Fruit fly (Drosophila melanogaster): ENCODE measurements around the gene CG32032.

Gene CG32032

DNA sequence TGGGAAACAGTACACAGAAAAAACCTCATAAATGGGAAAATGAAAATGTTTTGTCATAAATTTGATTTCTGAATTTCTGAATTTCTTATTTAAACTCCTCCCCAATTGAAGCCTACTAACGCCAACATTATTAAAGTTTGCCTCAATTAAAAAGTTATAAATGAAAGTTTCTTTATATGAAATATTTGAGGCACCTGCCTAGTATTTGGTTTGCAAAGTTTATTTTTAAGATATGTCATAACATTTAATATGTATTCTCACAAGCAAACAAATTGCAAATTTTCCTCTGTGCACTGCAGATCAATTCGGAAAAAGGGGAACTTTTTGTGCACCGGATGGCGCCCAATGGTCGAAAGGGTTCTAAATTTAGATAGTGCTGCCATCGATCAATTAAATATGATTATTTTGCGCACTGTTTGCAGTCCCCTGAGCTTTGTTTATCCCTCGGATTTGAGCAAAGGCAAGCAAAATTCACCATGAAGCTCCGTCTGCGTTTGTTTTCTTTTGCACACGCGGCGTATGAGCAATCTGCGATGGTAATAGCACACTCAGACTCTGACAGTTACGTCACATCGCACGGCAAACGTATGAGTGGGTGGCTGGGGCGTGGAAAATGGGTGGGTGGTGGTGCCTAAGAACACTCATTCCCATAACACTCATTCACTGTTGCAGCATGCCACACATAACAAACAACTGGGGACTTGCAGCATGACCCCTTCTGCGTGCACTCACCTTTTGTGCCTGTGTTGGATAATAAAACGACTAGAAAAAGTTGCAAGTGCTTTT lies 27.7 kb upstream of the CG32032 start:
- TF ChIP-seq CG14711 (tag; optimal IDR thresholded peaks at IDR 0.05) (peak; percentile 71), CG7101 (tag; optimal IDR thresholded peaks at IDR 0.05) (peak; percentile 73), CG33017 (tag; optimal IDR thresholded peaks at IDR 0.05) (peak; percentile 67), tj (GFP tag; optimal IDR thresholded peaks at IDR 0.05) (peak; percentile 84), bab1 (GFP tag; optimal IDR thresholded peaks at IDR 0.05) (no peak), CG7045 (GFP tag; optimal IDR thresholded peaks at IDR 0.05) (peak; percentile 74), cnc (optimal IDR thresholded peaks at IDR 0.05) (no peak), pad (GFP tag; optimal IDR thresholded peaks at IDR 0.05) (peak; percentile 56), CG5204 (GFP tag; optimal IDR thresholded peaks at IDR 0.05) (peak; percentile 80), ovo (GFP tag; optimal IDR thresholded peaks at IDR 0.05) (no peak), Mnt (GFP tag; optimal IDR thresholded peaks at IDR 0.05) (no peak), toe (GFP tag; optimal IDR thresholded peaks at IDR 0.05) (peak; percentile 61), CG11617 (GFP tag; optimal IDR thresholded peaks at IDR 0.05) (peak; percentile 88), Clk (GFP tag; optimal IDR thresholded peaks at IDR 0.05) (peak; percentile 28), cic (GFP tag; optimal IDR thresholded peaks at IDR 0.05) (no peak), Crg-1 (GFP tag; optimal IDR thresholded peaks at IDR 0.05) (peak; percentile 67), Hr96 (GFP tag; optimal IDR thresholded peaks at IDR 0.05) (peak; percentile 42), kay (GFP tag; ENCODE audit: borderline replicate concordance) (no peak), CG12768 (GFP tag; optimal IDR thresholded peaks at IDR 0.05) (peak; percentile 49), CG1620 (GFP tag; optimal IDR thresholded peaks at IDR 0.05) (peak; percentile 25)

DNA sequence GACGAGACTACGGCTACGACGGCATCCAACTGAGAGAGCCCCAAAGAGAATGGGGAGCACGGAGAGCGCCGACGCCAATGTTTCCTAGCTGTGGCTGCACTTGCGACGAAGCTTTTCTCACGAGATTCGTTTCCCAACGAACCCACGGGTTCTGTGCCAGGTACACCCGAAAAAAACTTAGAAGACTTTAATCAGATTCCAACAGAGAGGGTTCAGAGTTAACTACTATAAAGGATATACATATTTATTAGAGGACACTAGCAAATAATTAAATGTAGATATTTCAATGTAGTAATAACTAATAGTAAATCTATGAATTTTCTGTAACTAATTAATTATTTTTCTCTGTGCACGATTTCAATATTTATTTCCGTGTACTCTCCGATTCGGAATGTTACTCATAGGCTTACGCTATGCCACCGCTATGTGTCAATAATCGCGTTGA lies 26.8 kb upstream of the CG32032 start, which contains the start of gene Argk1:
TSS of gene Argk1 (minus strand) at position 31 of the 445 bp plus-strand sequence.
- TF ChIP-seq CG1620 (GFP tag; optimal IDR thresholded peaks at IDR 0.05) (no peak), CG7045 (GFP tag; optimal IDR thresholded peaks at IDR 0.05) (peak; percentile 59), Clk (GFP tag; optimal IDR thresholded peaks at IDR 0.05) (no peak), ovo (GFP tag; optimal IDR thresholded peaks at IDR 0.05) (no peak), tj (GFP tag; optimal IDR thresholded peaks at IDR 0.05) (peak; percentile 36), Mnt (GFP tag; optimal IDR thresholded peaks at IDR 0.05) (no peak), CG14711 (tag; optimal IDR thresholded peaks at IDR 0.05) (peak; percentile 19), CG33017 (tag; optimal IDR thresholded peaks at IDR 0.05) (peak; percentile 83), Hr96 (GFP tag; optimal IDR thresholded peaks at IDR 0.05) (peak; percentile 47), pad (GFP tag; optimal IDR thresholded peaks at IDR 0.05) (no peak), cnc (optimal IDR thresholded peaks at IDR 0.05) (no peak), toe (GFP tag; optimal IDR thresholded peaks at IDR 0.05) (peak; percentile 33), CG11617 (GFP tag; optimal IDR thresholded peaks at IDR 0.05) (peak; percentile 85), CG7101 (tag; optimal IDR thresholded peaks at IDR 0.05) (peak; percentile 60), kay (GFP tag; ENCODE audit: borderline replicate concordance) (peak; percentile 94), cic (GFP tag; optimal IDR thresholded peaks at IDR 0.05) (no peak), bab1 (GFP tag; optimal IDR thresholded peaks at IDR 0.05) (no peak), Crg-1 (GFP tag; optimal IDR thresholded peaks at IDR 0.05) (no peak), CG5204 (GFP tag; optimal IDR thresholded peaks at IDR 0.05) (peak; percentile 77), CG12768 (GFP tag; optimal IDR thresholded peaks at IDR 0.05) (peak; percentile 44)

DNA sequence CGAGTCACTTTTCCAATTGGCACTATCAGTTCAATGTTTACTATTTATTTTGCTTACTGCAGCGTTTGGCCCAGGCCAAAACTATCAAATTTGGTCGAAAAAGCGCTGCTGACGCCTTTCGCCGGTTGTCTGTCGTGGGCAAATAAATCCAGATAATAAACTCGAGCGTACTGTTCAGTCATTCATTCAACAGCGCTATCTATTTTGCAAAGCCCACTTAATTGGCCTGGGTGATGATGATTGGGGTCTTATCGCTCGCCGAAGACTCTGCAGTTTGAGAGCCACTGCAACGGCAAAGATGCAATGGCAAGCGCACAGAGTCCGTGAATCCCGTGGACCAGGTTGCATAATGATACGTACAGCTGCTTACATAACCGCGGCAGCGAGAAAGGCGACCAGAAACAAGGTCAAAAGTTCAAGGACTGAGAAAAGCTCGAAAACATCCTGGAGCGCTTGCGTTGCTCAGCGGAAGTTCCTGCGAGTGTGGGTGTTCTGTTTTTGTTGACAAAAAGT lies 26.3 kb upstream of the CG32032 start:
- TF ChIP-seq Clk (GFP tag; optimal IDR thresholded peaks at IDR 0.05) (peak; percentile 24), cic (GFP tag; optimal IDR thresholded peaks at IDR 0.05) (peak; percentile 99), CG14711 (tag; optimal IDR thresholded peaks at IDR 0.05) (no peak)

dm6 chr3L:9072062-9072730 lies 20.7 kb upstream of the CG32032 start:
- TF ChIP-seq bab1 (GFP tag; optimal IDR thresholded peaks at IDR 0.05) (no peak), toe (GFP tag; optimal IDR thresholded peaks at IDR 0.05) (peak; percentile 18), CG1620 (GFP tag; optimal IDR thresholded peaks at IDR 0.05) (no peak), CG14711 (tag; optimal IDR thresholded peaks at IDR 0.05) (no peak), cnc (optimal IDR thresholded peaks at IDR 0.05) (no peak), kay (GFP tag; ENCODE audit: borderline replicate concordance) (peak; percentile 92), pad (GFP tag; optimal IDR thresholded peaks at IDR 0.05) (peak; percentile 91), Mnt (GFP tag; optimal IDR thresholded peaks at IDR 0.05) (peak; percentile 48), Crg-1 (GFP tag; optimal IDR thresholded peaks at IDR 0.05) (no peak), CG33017 (tag; optimal IDR thresholded peaks at IDR 0.05) (peak; percentile 38), CG7101 (tag; optimal IDR thresholded peaks at IDR 0.05) (peak; percentile 11), tj (GFP tag; optimal IDR thresholded peaks at IDR 0.05) (no peak), Hr96 (GFP tag; optimal IDR thresholded peaks at IDR 0.05) (peak; percentile 51), CG12768 (GFP tag; optimal IDR thresholded peaks at IDR 0.05) (peak; percentile 48), CG11617 (GFP tag; optimal IDR thresholded peaks at IDR 0.05) (peak; percentile 61), ovo (GFP tag; optimal IDR thresholded peaks at IDR 0.05) (peak; percentile 42), Clk (GFP tag; optimal IDR thresholded peaks at IDR 0.05) (no peak), CG7045 (GFP tag; optimal IDR thresholded peaks at IDR 0.05) (peak; percentile 25), CG5204 (GFP tag; optimal IDR thresholded peaks at IDR 0.05) (no peak), cic (GFP tag; optimal IDR thresholded peaks at IDR 0.05) (peak; percentile 45)

dm6 chr3L:9072731-9073385 lies 20.0 kb upstream of the CG32032 start, which contains the start of the genes CG4911 and CG4942:
Gene CG4911, minus strand, starts transcription at chr3L:9072731.
Gene CG4942, plus strand, starts transcription at chr3L:9073105.
- TF ChIP-seq Crg-1 (GFP tag; optimal IDR thresholded peaks at IDR 0.05): peak; percentile 66
- TF ChIP-seq ovo (GFP tag; optimal IDR thresholded peaks at IDR 0.05): peak; percentile 26
- TF ChIP-seq Mnt (GFP tag; optimal IDR thresholded peaks at IDR 0.05): peak; percentile 4
- TF ChIP-seq kay (GFP tag; ENCODE audit: borderline replicate concordance): no peak
- TF ChIP-seq CG1620 (GFP tag; optimal IDR thresholded peaks at IDR 0.05): peak; percentile 73
- TF ChIP-seq CG7045 (GFP tag; optimal IDR thresholded peaks at IDR 0.05): peak; percentile 74
- peak; percentile 62 for TF ChIP-seq CG14711 (tag; optimal IDR thresholded peaks at IDR 0.05)
- TF ChIP-seq toe (GFP tag; optimal IDR thresholded peaks at IDR 0.05): peak; percentile 28
- peak; percentile 46 for TF ChIP-seq CG11617 (GFP tag; optimal IDR thresholded peaks at IDR 0.05)
- peak; percentile 56 for TF ChIP-seq CG7101 (tag; optimal IDR thresholded peaks at IDR 0.05)
- TF ChIP-seq Clk (GFP tag; optimal IDR thresholded peaks at IDR 0.05): peak; percentile 45
- TF ChIP-seq bab1 (GFP tag; optimal IDR thresholded peaks at IDR 0.05): no peak
- peak; percentile 76 for TF ChIP-seq Hr96 (GFP tag; optimal IDR thresholded peaks at IDR 0.05)
- TF ChIP-seq pad (GFP tag; optimal IDR thresholded peaks at IDR 0.05): no peak
- no peak for TF ChIP-seq cnc (optimal IDR thresholded peaks at IDR 0.05)
- TF ChIP-seq CG12768 (GFP tag; optimal IDR thresholded peaks at IDR 0.05): peak; percentile 46
- TF ChIP-seq tj (GFP tag; optimal IDR thresholded peaks at IDR 0.05): peak; percentile 32
- TF ChIP-seq CG5204 (GFP tag; optimal IDR thresholded peaks at IDR 0.05): peak; percentile 63
- peak; percentile 57 for TF ChIP-seq cic (GFP tag; optimal IDR thresholded peaks at IDR 0.05)
